Fruit fly (Drosophila melanogaster): ENCODE measurements around the gene tadr.

- no peak for TF ChIP-seq br (optimal IDR thresholded peaks at IDR 0.05)
- no peak for TF ChIP-seq ham (GFP tag; IDR thresholded peaks at IDR 0.05)
- no peak for TF ChIP-seq seq (GFP tag; IDR thresholded peaks at IDR 0.05)
- TF ChIP-seq sisA (GFP tag; IDR thresholded peaks at IDR 0.05): no peak
- no peak for TF ChIP-seq h (optimal IDR thresholded peaks at IDR 0.05)
- no peak for TF ChIP-seq scrt (GFP tag; optimal IDR thresholded peaks at IDR 0.05)
- no peak for TF ChIP-seq CG12155 (GFP tag; optimal IDR thresholded peaks at IDR 0.05)
- TF ChIP-seq CG17829 (tag; optimal IDR thresholded peaks at IDR 0.05): no peak
Observed at dm6 chr2L:21089075-21089474, 13.9 kb downstream of the tadr start, which contains the start of gene CG9259.

All from whole organism, embryonic.